Worm (Caenorhabditis elegans) whole organism, late embryonic: Measurements from ENCODE around the gene hrg-9.

Source experiments
- C38D4.7 ChIP-seq: fragments of 200-800 bp; sonication (Bioruptor generic); optimal IDR thresholded peaks from 2 replicates; lab custom pipeline; 2018; ENCODE audit warnings: mild to moderate bottlenecking, missing genetic modification characterization, moderate library complexity, missing compliant biosample characterization
- F13H6.1 ChIP-seq: sonication (generic microtip); optimal IDR thresholded peaks from 2 replicates; lab custom pipeline; 2016; ENCODE audit warnings: missing genetic modification characterization, missing compliant biosample characterization
- K02D7.2 ChIP-seq: sonication (generic microtip); optimal IDR thresholded peaks from 2 replicates; lab custom pipeline; 2017; ENCODE audit warnings: mild to moderate bottlenecking, missing genetic modification characterization, missing compliant biosample characterization
- T23F11.4 ChIP-seq: fragments of 200-800 bp; sonication (Bioruptor generic); optimal IDR thresholded peaks from 2 replicates; lab custom pipeline; 2018; ENCODE audit warnings: mild to moderate bottlenecking, missing genetic modification characterization, missing compliant biosample characterization
- ahr-1 ChIP-seq: sonication (generic microtip); optimal IDR thresholded peaks from 2 replicates; lab custom pipeline; 2016; ENCODE audit warnings: missing genetic modification characterization, missing compliant biosample characterization
- ama-1 ChIP-seq: fragments of 150-350 bp; optimal IDR thresholded peaks from 2 replicates; lab custom pipeline; 2014
- ceh-14 ChIP-seq: sonication (generic microtip); optimal IDR thresholded peaks from 2 replicates; lab custom pipeline; 2016; ENCODE audit warnings: missing genotype, missing genetic modification characterization, missing compliant biosample characterization
- ceh-2 ChIP-seq: sonication (generic microtip); optimal IDR thresholded peaks from 2 replicates; lab custom pipeline; 2016; ENCODE audit warnings: missing genotype, missing genetic modification characterization, missing compliant biosample characterization
- ceh-34 ChIP-seq: sonication (generic microtip); optimal IDR thresholded peaks from 2 replicates; lab custom pipeline; 2016; ENCODE audit warnings: mild to moderate bottlenecking, missing genetic modification characterization, missing compliant biosample characterization
- ceh-45 ChIP-seq: fragments of 200-800 bp; sonication (Bioruptor generic); IDR thresholded peaks from 2 replicates; pipeline ENCODE4 v1.3.6; 2022; ENCODE audit warnings: missing genetic modification reagents, missing genetic modification characterization, missing compliant biosample characterization
- ceh-6 ChIP-seq: fragments of 200-800 bp; sonication (Bioruptor generic); optimal IDR thresholded peaks from 2 replicates; lab custom pipeline; 2018; ENCODE audit warnings: mild to moderate bottlenecking, missing genetic modification characterization, missing compliant biosample characterization
- ceh-9 ChIP-seq: sonication (generic microtip); optimal IDR thresholded peaks from 2 replicates; lab custom pipeline; 2016; ENCODE audit warnings: mild to moderate bottlenecking, missing genetic modification characterization, inconsistent platforms, missing compliant biosample characterization
- che-1 ChIP-seq: sonication (generic microtip); optimal IDR thresholded peaks from 2 replicates; lab custom pipeline; 2016; ENCODE audit warnings: mild to moderate bottlenecking, missing genetic modification characterization, missing compliant biosample characterization
- elt-2 ChIP-seq: sonication (generic microtip); optimal IDR thresholded peaks from 2 replicates; lab custom pipeline; 2016; ENCODE audit warnings: missing genetic modification reagents, missing genetic modification characterization, missing compliant biosample characterization
- elt-4 ChIP-seq: sonication (generic microtip); optimal IDR thresholded peaks from 2 replicates; lab custom pipeline; 2016; ENCODE audit warnings: missing genetic modification characterization, missing compliant biosample characterization
- ets-4 ChIP-seq: sonication (generic microtip); optimal IDR thresholded peaks from 2 replicates; lab custom pipeline; 2016; ENCODE audit warnings: missing genetic modification characterization, missing compliant biosample characterization
- eyg-1 ChIP-seq: sonication (generic microtip); optimal IDR thresholded peaks from 2 replicates; lab custom pipeline; 2016; ENCODE audit warnings: missing genotype, missing genetic modification characterization, missing compliant biosample characterization
- fax-1 ChIP-seq: sonication (generic microtip); optimal IDR thresholded peaks from 2 replicates; lab custom pipeline; 2016; ENCODE audit warnings: missing genotype, missing genetic modification characterization, missing compliant biosample characterization
- fkh-6 ChIP-seq: sonication (generic microtip); optimal IDR thresholded peaks from 2 replicates; lab custom pipeline; 2016; ENCODE audit warnings: missing genetic modification characterization, missing compliant biosample characterization
- gmeb-2 ChIP-seq: sonication (generic microtip); optimal IDR thresholded peaks from 2 replicates; lab custom pipeline; 2016; ENCODE audit warnings: missing genetic modification characterization, inconsistent platforms, missing compliant biosample characterization
- hlh-13 ChIP-seq: fragments of 200-800 bp; sonication (Bioruptor generic); optimal IDR thresholded peaks from 2 replicates; lab custom pipeline; 2018; ENCODE audit warnings: mild to moderate bottlenecking, missing genetic modification characterization, missing compliant biosample characterization
- hlh-6 ChIP-seq: sonication (generic microtip); optimal IDR thresholded peaks from 2 replicates; lab custom pipeline; 2016; ENCODE audit warnings: missing genotype, missing genetic modification characterization, missing compliant biosample characterization
- hlh-8 ChIP-seq: sonication (generic microtip); optimal IDR thresholded peaks from 2 replicates; lab custom pipeline; 2016; ENCODE audit warnings: missing genotype, missing genetic modification characterization, missing compliant biosample characterization
- lim-6 ChIP-seq: sonication (generic microtip); optimal IDR thresholded peaks from 2 replicates; lab custom pipeline; 2016; ENCODE audit warnings: missing genetic modification characterization, missing compliant biosample characterization
- nfya-1 ChIP-seq: sonication (generic microtip); optimal IDR thresholded peaks from 2 replicates; lab custom pipeline; 2017; ENCODE audit warnings: missing genetic modification characterization, mild to moderate bottlenecking, missing compliant biosample characterization, antibody characterized with exemption, moderate library complexity
- nhr-11 ChIP-seq: fragments of 150-350 bp; optimal IDR thresholded peaks from 2 replicates; lab custom pipeline; 2014; ENCODE audit warnings: missing biosample characterization, missing genetic modification characterization
- nhr-232 ChIP-seq: sonication (generic microtip); optimal IDR thresholded peaks from 2 replicates; lab custom pipeline; 2016; ENCODE audit warnings: missing genetic modification characterization, missing compliant biosample characterization
- npax-4 ChIP-seq: sonication (generic microtip); optimal IDR thresholded peaks from 2 replicates; lab custom pipeline; 2016; ENCODE audit warnings: missing genetic modification characterization, missing compliant biosample characterization
- pat-9 ChIP-seq: fragments of 200-800 bp; sonication (Bioruptor generic); optimal IDR thresholded peaks from 2 replicates; lab custom pipeline; 2018; ENCODE audit warnings: mild to moderate bottlenecking, missing genetic modification characterization, moderate library complexity, missing compliant biosample characterization
- pha-2 ChIP-seq: sonication (generic microtip); optimal IDR thresholded peaks from 2 replicates; lab custom pipeline; 2017; ENCODE audit warnings: mild to moderate bottlenecking, missing genetic modification characterization, missing compliant biosample characterization
- pha-4 ChIP-seq: fragments of 150-350 bp; optimal IDR thresholded peaks from 2 replicates; lab custom pipeline; 2018; ENCODE audit warnings: missing biosample characterization, missing genetic modification reagents, missing genetic modification characterization
- pqm-1 ChIP-seq: sonication (generic microtip); optimal IDR thresholded peaks from 2 replicates; lab custom pipeline; 2016; ENCODE audit warnings: missing genetic modification characterization, missing compliant biosample characterization
- pros-1 ChIP-seq: fragments of 150-350 bp; optimal IDR thresholded peaks from 2 replicates; lab custom pipeline; 2014; ENCODE audit warnings: missing biosample characterization, missing genetic modification reagents, missing genetic modification characterization
- ref-2 ChIP-seq: sonication (generic microtip); optimal IDR thresholded peaks from 2 replicates; lab custom pipeline; 2016; ENCODE audit warnings: missing genetic modification characterization, missing compliant biosample characterization
- sdc-2 ChIP-seq: sonication (generic microtip); optimal IDR thresholded peaks from 2 replicates; lab custom pipeline; 2016; ENCODE audit warnings: missing genotype, missing genetic modification characterization, missing compliant biosample characterization
- sox-2 ChIP-seq: fragments of 200-800 bp; sonication (Bioruptor generic); IDR thresholded peaks from 2 replicates; pipeline ENCODE4 v1.3.6; 2022; ENCODE audit warnings: missing genetic modification reagents, missing genetic modification characterization, missing compliant biosample characterization
- syd-9 ChIP-seq: sonication (generic microtip); optimal IDR thresholded peaks from 2 replicates; lab custom pipeline; 2016; ENCODE audit warnings: mild to moderate bottlenecking, missing genetic modification characterization, moderate library complexity, missing compliant biosample characterization
- tbx-7 ChIP-seq: sonication (generic microtip); optimal IDR thresholded peaks from 2 replicates; lab custom pipeline; 2016; ENCODE audit warnings: missing genotype, missing genetic modification characterization, missing compliant biosample characterization
- ttx-3 ChIP-seq: sonication (generic microtip); optimal IDR thresholded peaks from 2 replicates; lab custom pipeline; 2016; ENCODE audit warnings: missing genetic modification reagents, missing genetic modification characterization, missing compliant biosample characterization
- unc-3 ChIP-seq, 2 experiments: fragments of 200-800 bp in 1 of 2; sonication (Bioruptor generic) in 1 of 2; sonication (generic microtip) in 1 of 2; conservative IDR thresholded peaks in 1 of 2; optimal IDR thresholded peaks in 1 of 2; 2 replicates each; pipeline versions ENCODE4 v1.3.6 to Lab custom; 2016 to 2022; ENCODE audit warnings: missing compliant biosample characterization in 2 of 2, missing genetic modification characterization in 2 of 2, missing genetic modification reagents in 1 of 2
- unc-42 ChIP-seq: sonication (generic microtip); optimal IDR thresholded peaks from 2 replicates; lab custom pipeline; 2016; ENCODE audit warnings: missing genotype, missing genetic modification characterization, missing compliant biosample characterization
- unc-86 ChIP-seq: sonication (generic microtip); optimal IDR thresholded peaks from 2 replicates; lab custom pipeline; 2016; ENCODE audit warnings: missing genetic modification characterization, missing compliant biosample characterization
- zip-5 ChIP-seq: sonication (generic microtip); optimal IDR thresholded peaks from 2 replicates; lab custom pipeline; 2016; ENCODE audit warnings: missing genetic modification characterization, missing compliant biosample characterization
- ztf-16 ChIP-seq: sonication (generic microtip); optimal IDR thresholded peaks from 2 replicates; lab custom pipeline; 2017; ENCODE audit warnings: missing genetic modification characterization, missing compliant biosample characterization

Gene hrg-9

ce11 chrV:12999559-12999958, 36.4 kb upstream of the hrg-9 start, which contains the start of gene far-4:
TSS of gene far-4 (minus strand) at chrV:12999659.
- TF ChIP-seq pat-9 (tag; lab: Kevin White, UChicago), result no peak
- TF ChIP-seq unc-3 (GFP tag; conservative IDR thresholded peaks at IDR 0.05; lab: Robert Waterston, UW), result no peak
- no peak for TF ChIP-seq unc-3 (tag; optimal IDR thresholded peaks at IDR 0.05; lab: Kevin White, UChicago)
- TF ChIP-seq ceh-6, result no peak
- TF ChIP-seq ama-1 (lab: Kevin White, UChicago), result no peak
- TF ChIP-seq ttx-3 (tag; lab: Kevin White, UChicago), result no peak
- no peak for TF ChIP-seq ceh-34 (tag; lab: Kevin White, UChicago)
- no peak for TF ChIP-seq ceh-45 (GFP tag; lab: Robert Waterston, UW)
- no peak for TF ChIP-seq nfya-1 (tag; lab: Kevin White, UChicago)
- no peak for TF ChIP-seq unc-42 (tag; lab: Kevin White, UChicago)
- TF ChIP-seq nhr-232 (tag; lab: Kevin White, UChicago), result no peak
- no peak for TF ChIP-seq elt-2 (tag; lab: Kevin White, UChicago)
- TF ChIP-seq elt-4, result no peak
- TF ChIP-seq pros-1 (tag; lab: Kevin White, UChicago), result no peak
- TF ChIP-seq che-1 (tag; lab: Kevin White, UChicago), result no peak

- TF ChIP-seq sdc-2 (no peak), elt-4 (no peak), fkh-6 (tag; lab: Kevin White, UChicago) (no peak), ceh-6 (no peak), hlh-13 (GFP tag; lab: Kevin White, UChicago) (no peak), elt-2 (tag; lab: Kevin White, UChicago) (no peak), sox-2 (GFP tag; lab: Robert Waterston, UW) (no peak), ceh-9 (no peak), T23F11.4 (GFP tag; lab: Kevin White, UChicago) (no peak), nhr-11 (tag; lab: Kevin White, UChicago) (no peak), ref-2 (tag; lab: Kevin White, UChicago) (no peak), fax-1 (tag; lab: Kevin White, UChicago) (no peak), C38D4.7 (no peak), eyg-1 (tag; lab: Kevin White, UChicago) (no peak), gmeb-2 (tag; lab: Kevin White, UChicago) (no peak), hlh-8 (tag; lab: Kevin White, UChicago) (no peak), tbx-7 (tag; lab: Kevin White, UChicago) (no peak)
Observed at ce11 chrV:12997422-12997821, 34.3 kb upstream of the hrg-9 start, which contains the start of gene far-3. TSS of gene far-3 (minus strand) at chrV:12997522.

ce11 chrV:12995269-12995668, 32.1 kb upstream of the hrg-9 start, which contains the start of gene far-5:
TSS of gene far-5 (plus strand) at chrV:12995569.
- TF ChIP-seq K02D7.2 (tag; lab: Kevin White, UChicago) (no peak), ama-1 (lab: Kevin White, UChicago) (no peak), ceh-2 (tag; lab: Kevin White, UChicago) (no peak), F13H6.1 (tag; lab: Kevin White, UChicago) (no peak), sox-2 (GFP tag; lab: Robert Waterston, UW) (no peak), hlh-6 (no peak), ztf-16 (no peak), zip-5 (tag; lab: Kevin White, UChicago) (no peak), pha-2 (tag; lab: Kevin White, UChicago) (no peak)

ce11 chrV:12992891-12993290, 29.7 kb upstream of the hrg-9 start, which contains the start of the genes F15B9.11 and dsl-7:
TSS of gene F15B9.11 (minus strand) at chrV:12992895.
TSS of gene dsl-7 (plus strand) at chrV:12993150.
- TF ChIP-seq npax-4 (tag; lab: Kevin White, UChicago) (no peak), F13H6.1 (tag; lab: Kevin White, UChicago) (no peak), nfya-1 (tag; lab: Kevin White, UChicago) (no peak), hlh-6 (no peak), ceh-14 (tag; lab: Kevin White, UChicago) (no peak), unc-3 (GFP tag; conservative IDR thresholded peaks at IDR 0.05; lab: Robert Waterston, UW) (no peak), unc-3 (tag; optimal IDR thresholded peaks at IDR 0.05; lab: Kevin White, UChicago) (no peak), pqm-1 (tag; lab: Kevin White, UChicago) (no peak), sox-2 (GFP tag; lab: Robert Waterston, UW) (no peak), lim-6 (tag; lab: Kevin White, UChicago) (no peak), pha-4 (tag; lab: Kevin White, UChicago) (no peak), fkh-6 (tag; lab: Kevin White, UChicago) (no peak), ets-4 (no peak), ahr-1 (tag; lab: Kevin White, UChicago) (no peak), syd-9 (tag; lab: Kevin White, UChicago) (no peak), unc-86 (no peak), T23F11.4 (GFP tag; lab: Kevin White, UChicago) (no peak)
